Fruit fly (Drosophila melanogaster) whole organism, embryonic: Measurements from ENCODE around the gene CG12516.

ENCODE experiments used
- Asciz ChIP-seq: fragments of 200-800 bp; sonication (Bioruptor generic); optimal IDR thresholded peaks from 2 replicates; lab custom pipeline; 2017; ENCODE audit warnings: missing biosample characterization, mild to moderate bottlenecking, missing genetic modification characterization, missing genetic modification reagents
- BEAF-32 ChIP-seq: fragments of 200-800 bp; sonication (Bioruptor generic); optimal IDR thresholded peaks from 3 replicates; lab custom pipeline; 2017; ENCODE audit warnings: missing biosample characterization, missing genetic modification characterization, mild to moderate bottlenecking, moderate library complexity, missing genetic modification reagents
- C15 ChIP-seq: fragments of 200-800 bp; sonication (Bioruptor generic); IDR thresholded peaks from 3 replicates; pipeline ENCODE4 v1.3.6; 2022; ENCODE audit warnings: missing biosample characterization, missing genetic modification characterization
- CG10321 ChIP-seq: fragments of 200-800 bp; sonication (Bioruptor generic); IDR thresholded peaks from 2 replicates; pipeline ENCODE4 v1.3.6; 2022; ENCODE audit warnings: missing biosample characterization, missing genetic modification characterization
- CG10431 ChIP-seq: fragments of 200-800 bp; sonication (Bioruptor generic); optimal IDR thresholded peaks from 3 replicates; lab custom pipeline; 2018; ENCODE audit warnings: missing biosample characterization, mild to moderate bottlenecking, missing genetic modification characterization
- CG10979 ChIP-seq: fragments of 200-800 bp; sonication (Bioruptor generic); optimal IDR thresholded peaks from 2 replicates; lab custom pipeline; 2018; ENCODE audit warnings: missing biosample characterization, mild to moderate bottlenecking, missing genetic modification characterization, moderate library complexity
- CG12744 ChIP-seq: fragments of 200-800 bp; sonication (Bioruptor generic); optimal IDR thresholded peaks from 2 replicates; lab custom pipeline; 2016; ENCODE audit warnings: missing biosample characterization, missing genetic modification characterization
- CG13123 ChIP-seq: fragments of 200-800 bp; sonication (Bioruptor generic); optimal IDR thresholded peaks from 2 replicates; lab custom pipeline; 2016; ENCODE audit warnings: missing biosample characterization, missing genetic modification characterization
- CG13894 ChIP-seq: fragments of 200-800 bp; sonication (Bioruptor generic); optimal IDR thresholded peaks from 3 replicates; lab custom pipeline; 2018; ENCODE audit warnings: missing biosample characterization, mild to moderate bottlenecking, missing genetic modification characterization, moderate library complexity
- CG15269 ChIP-seq: fragments of 200-800 bp; sonication (Bioruptor generic); optimal IDR thresholded peaks from 2 replicates; lab custom pipeline; 2018; ENCODE audit warnings: missing biosample characterization, mild to moderate bottlenecking, missing genetic modification characterization, moderate library complexity
- CG15696 ChIP-seq: fragments of 200-800 bp; sonication (Bioruptor generic); optimal IDR thresholded peaks from 2 replicates; lab custom pipeline; 2019; ENCODE audit warnings: missing biosample characterization, mild to moderate bottlenecking, missing genetic modification characterization, moderate library complexity
- CG17186 ChIP-seq: fragments of 200-800 bp; sonication (Bioruptor generic); optimal IDR thresholded peaks from 3 replicates; lab custom pipeline; 2017; ENCODE audit warnings: missing biosample characterization, missing genetic modification reagents, missing genetic modification characterization
- CG17328 ChIP-seq: fragments of 200-800 bp; sonication (Bioruptor generic); IDR thresholded peaks from 2 replicates; pipeline ENCODE4 v1.3.6; 2022; ENCODE audit warnings: missing biosample characterization, missing genetic modification characterization
- CG17568 ChIP-seq: fragments of 200-800 bp; sonication (Bioruptor generic); optimal IDR thresholded peaks from 2 replicates; lab custom pipeline; 2018; ENCODE audit warnings: missing biosample characterization, mild to moderate bottlenecking, missing genetic modification characterization, moderate library complexity
- CG17612 ChIP-seq: fragments of 200-800 bp; sonication (Bioruptor generic); IDR thresholded peaks from 2 replicates; pipeline ENCODE4 v1.3.6; 2022; ENCODE audit warnings: missing biosample characterization, missing genetic modification characterization
- CG17802 ChIP-seq: fragments of 200-800 bp; sonication (Bioruptor generic); optimal IDR thresholded peaks from 2 replicates; lab custom pipeline; 2018; ENCODE audit warnings: missing biosample characterization, mild to moderate bottlenecking, missing genetic modification characterization, moderate library complexity
- CG2129 ChIP-seq: fragments of 200-800 bp; sonication (Bioruptor generic); IDR thresholded peaks from 2 replicates; pipeline ENCODE4 v1.3.6; 2022; ENCODE audit warnings: missing biosample characterization, missing genetic modification characterization; ENCODE audit not compliant: partially characterized antibody
- CG2712 ChIP-seq: fragments of 200-800 bp; optimal IDR thresholded peaks from 3 replicates; lab custom pipeline; 2019; ENCODE audit warnings: missing biosample characterization, mild to moderate bottlenecking, missing genetic modification characterization, moderate library complexity
- CG32772 ChIP-seq: fragments of 200-800 bp; sonication (Bioruptor generic); IDR thresholded peaks from 2 replicates; pipeline ENCODE4 v1.3.6; 2022; ENCODE audit warnings: missing biosample characterization, missing genetic modification characterization
- CG7928 ChIP-seq: fragments of 200-800 bp; sonication (Bioruptor generic); optimal IDR thresholded peaks from 2 replicates; lab custom pipeline; 2017; ENCODE audit warnings: missing biosample characterization, mild to moderate bottlenecking, missing genetic modification characterization
- CG7987 ChIP-seq: fragments of 200-800 bp; sonication (Bioruptor generic); optimal IDR thresholded peaks from 2 replicates; lab custom pipeline; 2018; ENCODE audit warnings: missing biosample characterization, mild to moderate bottlenecking, missing genetic modification characterization, moderate library complexity
- CG9437 ChIP-seq: fragments of 200-800 bp; sonication (Bioruptor generic); optimal IDR thresholded peaks from 2 replicates; lab custom pipeline; 2018; ENCODE audit warnings: missing biosample characterization, mild to moderate bottlenecking, missing genetic modification characterization
- CG9817 ChIP-seq: fragments of 200-800 bp; sonication (Bioruptor generic); optimal IDR thresholded peaks from 2 replicates; lab custom pipeline; 2018; ENCODE audit warnings: missing biosample characterization, mild to moderate bottlenecking, missing genetic modification characterization, moderate library complexity
- CHES-1-like ChIP-seq: fragments of 200-800 bp; sonication (Bioruptor generic); optimal IDR thresholded peaks from 2 replicates; lab custom pipeline; 2016; ENCODE audit warnings: missing biosample characterization, missing genetic modification characterization
- Camta ChIP-seq: fragments of 200-800 bp; sonication (Bioruptor generic); optimal IDR thresholded peaks from 2 replicates; lab custom pipeline; 2016; ENCODE audit warnings: missing biosample characterization, missing genetic modification characterization
- HHEX ChIP-seq: fragments of 200-800 bp; sonication (Bioruptor generic); optimal IDR thresholded peaks from 3 replicates; lab custom pipeline; 2017; ENCODE audit warnings: missing biosample characterization, mild to moderate bottlenecking, missing genetic modification characterization, missing genetic modification reagents
- Hr3 ChIP-seq: fragments of 200-800 bp; sonication (Bioruptor generic); optimal IDR thresholded peaks from 3 replicates; lab custom pipeline; 2016; ENCODE audit warnings: missing biosample characterization, missing genetic modification characterization
- Mes4 ChIP-seq: fragments of 200-800 bp; sonication (Bioruptor generic); optimal IDR thresholded peaks from 2 replicates; lab custom pipeline; 2016; ENCODE audit warnings: missing biosample characterization, missing genetic modification characterization
- Myb ChIP-seq: fragments of 200-800 bp; sonication (Bioruptor generic); optimal IDR thresholded peaks from 2 replicates; lab custom pipeline; 2016; ENCODE audit warnings: missing biosample characterization, missing genetic modification characterization
- Opbp ChIP-seq: fragments of 200-800 bp; sonication (Bioruptor generic); IDR thresholded peaks from 3 replicates; pipeline ENCODE4 v1.3.6; 2022; ENCODE audit warnings: missing biosample characterization, missing genetic modification characterization; ENCODE audit not compliant: partially characterized antibody
- az2 ChIP-seq: fragments of 200-800 bp; sonication (Bioruptor generic); optimal IDR thresholded peaks from 3 replicates; lab custom pipeline; 2016; ENCODE audit warnings: missing biosample characterization, missing genetic modification characterization
- bigmax ChIP-seq: fragments of 200-800 bp; sonication (Bioruptor generic); optimal IDR thresholded peaks from 2 replicates; lab custom pipeline; 2018; ENCODE audit warnings: missing biosample characterization, mild to moderate bottlenecking, missing genetic modification characterization
- bowl ChIP-seq: fragments of 200-800 bp; sonication (Bioruptor generic); IDR thresholded peaks from 2 replicates; pipeline ENCODE4 v1.3.6; 2022; ENCODE audit warnings: missing biosample characterization, missing genetic modification characterization
- cwo ChIP-seq: fragments of 200-800 bp; sonication (Bioruptor generic); optimal IDR thresholded peaks from 3 replicates; lab custom pipeline; 2017; ENCODE audit warnings: missing biosample characterization, missing genetic modification characterization, mild to moderate bottlenecking, moderate library complexity, missing genetic modification reagents
- ems ChIP-seq: fragments of 200-800 bp; sonication (Bioruptor generic); optimal IDR thresholded peaks from 3 replicates; lab custom pipeline; 2016; ENCODE audit warnings: missing biosample characterization, missing genetic modification characterization
- gcm ChIP-seq: fragments of 200-800 bp; sonication (Bioruptor generic); optimal IDR thresholded peaks from 2 replicates; lab custom pipeline; 2019; ENCODE audit warnings: missing biosample characterization, mild to moderate bottlenecking, missing genetic modification characterization, moderate library complexity
- gsb-n ChIP-seq: fragments of 200-800 bp; sonication (Bioruptor generic); optimal IDR thresholded peaks from 3 replicates; lab custom pipeline; 2018; ENCODE audit warnings: missing biosample characterization, mild to moderate bottlenecking, missing genetic modification characterization
- jigr1 ChIP-seq: fragments of 200-800 bp; sonication (Bioruptor generic); IDR thresholded peaks from 3 replicates; pipeline ENCODE4 v1.3.6; 2022; ENCODE audit warnings: missing biosample characterization, missing genetic modification characterization
- lab ChIP-seq: fragments of 200-800 bp; sonication (Bioruptor generic); optimal IDR thresholded peaks from 3 replicates; lab custom pipeline; 2017; ENCODE audit warnings: missing biosample characterization, missing genetic modification characterization, mild to moderate bottlenecking, moderate library complexity, missing genetic modification reagents
- mam ChIP-seq: fragments of 200-800 bp; sonication (Bioruptor generic); optimal IDR thresholded peaks from 3 replicates; lab custom pipeline; 2016; ENCODE audit warnings: missing biosample characterization, missing genetic modification characterization
- nerfin-2 ChIP-seq: fragments of 200-800 bp; sonication (Bioruptor generic); IDR thresholded peaks from 2 replicates; pipeline ENCODE4 v1.3.6; 2022; ENCODE audit warnings: missing biosample characterization, missing genetic modification characterization; ENCODE audit not compliant: partially characterized antibody
- oc ChIP-seq: fragments of 200-800 bp; sonication (Bioruptor generic); optimal IDR thresholded peaks from 2 replicates; lab custom pipeline; 2018; ENCODE audit warnings: missing biosample characterization, mild to moderate bottlenecking, missing genetic modification characterization, moderate library complexity
- pb ChIP-seq: fragments of 200-800 bp; sonication (Bioruptor generic); optimal IDR thresholded peaks from 3 replicates; lab custom pipeline; 2016; ENCODE audit warnings: missing biosample characterization, missing genetic modification characterization
- schlank ChIP-seq: fragments of 200-800 bp; sonication (Bioruptor generic); optimal IDR thresholded peaks from 2 replicates; lab custom pipeline; 2018; ENCODE audit warnings: missing biosample characterization, mild to moderate bottlenecking, missing genetic modification characterization
- sisA ChIP-seq: fragments of 200-800 bp; sonication (Bioruptor generic); IDR thresholded peaks from 2 replicates; pipeline ENCODE4 v1.3.6; 2022; ENCODE audit warnings: missing biosample characterization, missing genetic modification characterization
- slp2 ChIP-seq: fragments of 200-800 bp; sonication (Bioruptor generic); optimal IDR thresholded peaks from 2 replicates; lab custom pipeline; 2016; ENCODE audit warnings: missing biosample characterization, missing genetic modification characterization
- sr ChIP-seq: fragments of 200-800 bp; sonication (Bioruptor generic); IDR thresholded peaks from 3 replicates; pipeline ENCODE4 v1.3.6; 2022; ENCODE audit warnings: missing biosample characterization, missing genetic modification characterization
- z ChIP-seq: fragments of 200-800 bp; sonication (Bioruptor generic); IDR thresholded peaks from 3 replicates; pipeline ENCODE4 v1.3.6; 2022; ENCODE audit warnings: missing biosample characterization, missing genetic modification characterization

Gene CG12516

dm6 chr3R:28326150-28326965 lies 22.0 kb upstream of the CG12516 start (continued):
- TF ChIP-seq schlank (tag; lab: Kevin White, UChicago), result peak; percentile 99
- peak; percentile 96 for TF ChIP-seq CG9437
- TF ChIP-seq Asciz, result peak; percentile 99
- TF ChIP-seq ems, result peak; percentile 100
- peak; percentile 99 for TF ChIP-seq slp2 (GFP tag; lab: Kevin White, UChicago)
- TF ChIP-seq sisA (GFP tag; lab: Robert Waterston, UW), result no peak
- peak; percentile 98 for TF ChIP-seq gsb-n
- TF ChIP-seq Mes4 (GFP tag; lab: Kevin White, UChicago), result peak; percentile 99
- no peak for TF ChIP-seq bowl (GFP tag; lab: Robert Waterston, UW)
- TF ChIP-seq pb (GFP tag; lab: Kevin White, UChicago), result peak; percentile 99
- peak; percentile 99 for TF ChIP-seq CG12744 (GFP tag; lab: Kevin White, UChicago)
- peak; percentile 95 for TF ChIP-seq CG17186
- no peak for TF ChIP-seq C15
- TF ChIP-seq CG17612 (GFP tag; lab: Robert Waterston, UW), result no peak
- TF ChIP-seq CG10979 (tag; lab: Kevin White, UChicago), result peak; percentile 98
- TF ChIP-seq oc (tag; lab: Kevin White, UChicago), result peak; percentile 99
- no peak for TF ChIP-seq jigr1 (GFP tag; lab: Robert Waterston, UW)
- TF ChIP-seq az2 (GFP tag; lab: Kevin White, UChicago), result peak; percentile 100
- TF ChIP-seq CG10431 (GFP tag; lab: Kevin White, UChicago), result peak; percentile 93
- TF ChIP-seq BEAF-32 (GFP tag; lab: Kevin White, UChicago), result peak; percentile 38
- peak; percentile 99 for TF ChIP-seq Camta (GFP tag; lab: Kevin White, UChicago)
- TF ChIP-seq bigmax, result peak; percentile 85
- peak; percentile 100 for TF ChIP-seq CHES-1-like (GFP tag; lab: Kevin White, UChicago)
- TF ChIP-seq HHEX (GFP tag; lab: Kevin White, UChicago), result peak; percentile 99
- peak; percentile 100 for TF ChIP-seq CG7987
- TF ChIP-seq Myb (GFP tag; lab: Kevin White, UChicago), result peak; percentile 97
- TF ChIP-seq CG15269 (tag; lab: Kevin White, UChicago), result peak; percentile 100
- TF ChIP-seq Opbp (GFP tag; lab: Robert Waterston, UW), result no peak
- no peak for TF ChIP-seq CG10321 (GFP tag; lab: Robert Waterston, UW)
- peak; percentile 99 for TF ChIP-seq CG17568 (GFP tag; lab: Kevin White, UChicago)
- TF ChIP-seq sr (GFP tag; lab: Robert Waterston, UW), result no peak
- peak; percentile 99 for TF ChIP-seq gcm (GFP tag; lab: Kevin White, UChicago)
- TF ChIP-seq CG15696 (tag; lab: Kevin White, UChicago), result peak; percentile 98
- no peak for TF ChIP-seq CG2129
- no peak for TF ChIP-seq z (GFP tag; lab: Robert Waterston, UW)
- TF ChIP-seq CG7928 (GFP tag; lab: Kevin White, UChicago), result peak; percentile 86
- peak; percentile 99 for TF ChIP-seq CG13894 (tag; lab: Kevin White, UChicago)
- TF ChIP-seq CG2712 (tag; lab: Kevin White, UChicago), result peak; percentile 99
- peak; percentile 99 for TF ChIP-seq CG13123 (GFP tag; lab: Kevin White, UChicago)
- TF ChIP-seq nerfin-2, result no peak
- TF ChIP-seq CG9817 (tag; lab: Kevin White, UChicago), result peak; percentile 99
- peak; percentile 100 for TF ChIP-seq lab (GFP tag; lab: Kevin White, UChicago)
- TF ChIP-seq CG17328 (GFP tag; lab: Robert Waterston, UW), result no peak
- TF ChIP-seq mam, result peak; percentile 100
- TF ChIP-seq CG32772 (GFP tag; lab: Robert Waterston, UW), result no peak
- peak; percentile 99 for TF ChIP-seq cwo (GFP tag; lab: Kevin White, UChicago)
- TF ChIP-seq Hr3, result peak; percentile 99
- peak; percentile 92 for TF ChIP-seq CG17802 (tag; lab: Kevin White, UChicago)
